Worm (Caenorhabditis elegans) whole organism, young adult: Measurements from ENCODE around the gene T13G4.4.

ENCODE experiments used
- F33H1.4 ChIP-seq: fragments of 200-800 bp; sonication (Bioruptor generic); IDR thresholded peaks from 2 replicates; pipeline ENCODE4 v1.3.6; 2022; ENCODE audit warnings: missing genetic modification reagents, missing genetic modification characterization, missing compliant biosample characterization
- T07F8.4 ChIP-seq: sonication (generic microtip); optimal IDR thresholded peaks from 2 replicates; lab custom pipeline; 2016; ENCODE audit warnings: mild to moderate bottlenecking, missing genetic modification characterization, moderate library complexity, missing compliant biosample characterization
- Y79H2A.3 ChIP-seq: fragments of 200-800 bp; sonication (Bioruptor generic); conservative IDR thresholded peaks from 2 replicates; pipeline ENCODE4 v1.3.6; 2022; ENCODE audit warnings: missing genetic modification reagents, missing genetic modification characterization, missing compliant biosample characterization
- ama-1 ChIP-seq, 3 experiments: fragments of 150-350 bp in 1 of 3; sonication (generic microtip) in 2 of 3; optimal IDR thresholded peaks; 2 replicates each; lab custom pipeline; 2014 to 2018; ENCODE audit warnings: missing biosample characterization in 2 of 3, missing genetic modification characterization in 2 of 3, missing genetic modification reagents in 2 of 3
- efl-1 ChIP-seq: fragments of 150-350 bp; optimal IDR thresholded peaks from 2 replicates; lab custom pipeline; 2014; ENCODE audit warnings: missing biosample characterization, missing genetic modification reagents, missing genetic modification characterization
- egl-44 ChIP-seq: fragments of 200-800 bp; sonication (Bioruptor generic); IDR thresholded peaks from 2 replicates; pipeline ENCODE4 v1.3.6; 2022; ENCODE audit warnings: missing genetic modification reagents, missing genetic modification characterization, missing compliant biosample characterization
- madf-10 ChIP-seq: sonication (generic microtip); optimal IDR thresholded peaks from 2 replicates; lab custom pipeline; 2016; ENCODE audit warnings: mild to moderate bottlenecking, missing genetic modification characterization, missing compliant biosample characterization
- nhr-120 ChIP-seq: fragments of 200-800 bp; sonication (Bioruptor generic); IDR thresholded peaks from 2 replicates; pipeline ENCODE4 v1.3.6; 2022; ENCODE audit warnings: missing genetic modification characterization, missing compliant biosample characterization
- nhr-80 ChIP-seq: sonication (generic microtip); optimal IDR thresholded peaks from 2 replicates; lab custom pipeline; 2016; ENCODE audit warnings: missing genetic modification characterization, missing compliant biosample characterization
- rcor-1 ChIP-seq: fragments of 200-800 bp; sonication (Bioruptor generic); IDR thresholded peaks from 2 replicates; pipeline ENCODE4 v1.3.6; 2022; ENCODE audit warnings: missing genetic modification reagents, missing genetic modification characterization, missing compliant biosample characterization
- unc-62 ChIP-seq: fragments of 150-350 bp; optimal IDR thresholded peaks from 2 replicates; lab custom pipeline; 2014; ENCODE audit warnings: missing biosample characterization, missing genetic modification reagents, missing genetic modification characterization

- TF ChIP-seq nhr-120 (no peak), ama-1 (optimal IDR thresholded peaks at IDR 0.05; lab: Kevin White, UChicago) (no peak), ama-1 (GFP tag; optimal IDR thresholded peaks at IDR 0.05; lab: Kevin White, UChicago) (no peak), Y79H2A.3 (GFP tag; lab: Robert Waterston, UW) (no peak), nhr-80 (no peak), egl-44 (GFP tag; lab: Robert Waterston, UW) (no peak), unc-62 (GFP tag; lab: Kevin White, UChicago) (no peak), madf-10 (tag; lab: Kevin White, UChicago) (no peak), F33H1.4 (GFP tag; lab: Robert Waterston, UW) (no peak), T07F8.4 (no peak), rcor-1 (GFP tag; lab: Robert Waterston, UW) (no peak), efl-1 (no peak)
Observed at ce11 chrX:1172024-1172423, 19.5 kb downstream of the T13G4.4 start.
